Worm (Caenorhabditis elegans) whole organism, midembryonic: Measurements from ENCODE around the gene idpb-3.

Experiments used
- T22C8.4 ChIP-seq: fragments of 200-800 bp; sonication (Bioruptor generic); IDR thresholded peaks from 2 replicates; pipeline ENCODE4 v1.3.6; 2022; ENCODE audit warnings: missing genetic modification characterization, missing compliant biosample characterization
- cog-1 ChIP-seq: sonication (generic microtip); optimal IDR thresholded peaks from 2 replicates; lab custom pipeline; 2016; ENCODE audit warnings: missing genetic modification characterization, missing compliant biosample characterization
- flt-1 ChIP-seq: fragments of 200-800 bp; sonication (Bioruptor generic); IDR thresholded peaks from 2 replicates; pipeline ENCODE4 v1.3.6; 2022; ENCODE audit warnings: missing genetic modification characterization, missing compliant biosample characterization
- klf-2 ChIP-seq: fragments of 200-800 bp; sonication (Bioruptor generic); conservative IDR thresholded peaks from 2 replicates; pipeline ENCODE4 v1.3.6; 2022; ENCODE audit warnings: missing genetic modification reagents, missing genetic modification characterization, missing compliant biosample characterization
- med-1 ChIP-seq: sonication (generic microtip); optimal IDR thresholded peaks from 2 replicates; lab custom pipeline; 2017; ENCODE audit warnings: missing genetic modification characterization, mild to moderate bottlenecking, missing compliant biosample characterization, antibody characterized with exemption, missing genetic modification reagents; ENCODE audit not compliant: insufficient read depth
- ref-1 ChIP-seq: fragments of 200-800 bp; sonication (Bioruptor generic); conservative IDR thresholded peaks from 2 replicates; pipeline ENCODE4 v1.3.6; 2022; ENCODE audit warnings: missing genetic modification reagents, missing genetic modification characterization, missing compliant biosample characterization
- tab-1 ChIP-seq: fragments of 200-800 bp; sonication (Bioruptor generic); IDR thresholded peaks from 2 replicates; pipeline ENCODE4 v1.3.6; 2022; ENCODE audit warnings: missing genetic modification characterization, missing compliant biosample characterization
- ztf-23 ChIP-seq: fragments of 200-800 bp; sonication (Bioruptor generic); IDR thresholded peaks from 2 replicates; pipeline ENCODE4 v1.3.6; 2022; ENCODE audit warnings: missing genetic modification reagents, missing genetic modification characterization, missing compliant biosample characterization
- ztf-29 ChIP-seq: fragments of 200-800 bp; sonication (Bioruptor generic); IDR thresholded peaks from 2 replicates; pipeline ENCODE4 v1.3.6; 2022; ENCODE audit warnings: missing genetic modification reagents, missing genetic modification characterization, missing compliant biosample characterization

Gene idpb-3

ce11 chrII:5101701-5102100 is at the start of gene idpb-3, which contains the start of gene idpb-1:
idpb-3 (minus strand) TSS chrII:5101801.
idpb-1 (plus strand) TSS chrII:5101984.
- no peak for TF ChIP-seq ztf-29
- TF ChIP-seq T22C8.4 (GFP tag; lab: Robert Waterston, UW): no peak
- no peak for TF ChIP-seq med-1 (GFP tag; lab: Kevin White, UChicago)
- no peak for TF ChIP-seq flt-1
- no peak for TF ChIP-seq tab-1 (GFP tag; lab: Robert Waterston, UW)
- no peak for TF ChIP-seq ztf-23
- no peak for TF ChIP-seq ref-1
- TF ChIP-seq klf-2 (GFP tag; lab: Robert Waterston, UW): no peak
- no peak for TF ChIP-seq cog-1 (tag; lab: Kevin White, UChicago)

DNA sequence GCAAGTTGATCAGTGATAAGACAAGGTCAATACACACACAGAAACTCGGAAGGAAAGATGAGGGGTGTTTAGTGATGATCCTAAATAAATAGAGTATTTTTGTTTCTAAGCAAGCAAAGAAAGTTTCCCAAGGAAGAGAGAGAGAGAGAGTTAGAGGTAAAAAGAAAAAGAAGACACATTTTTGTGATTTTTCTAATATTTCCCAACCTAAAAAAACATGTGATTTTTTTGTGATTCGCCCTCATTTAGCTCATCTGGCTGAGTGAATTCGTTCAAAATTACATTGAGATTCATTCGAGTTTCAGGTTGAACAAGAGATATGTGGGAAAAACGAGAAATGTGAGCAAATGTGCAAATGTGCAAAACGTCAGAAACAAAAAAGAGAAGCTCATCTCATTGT is 49.2 kb upstream of the idpb-3 start, which contains the start of gene srb-16:
TSS of gene srb-16 (minus strand) at position 101 of the 400 bp plus-strand sequence.
- TF ChIP-seq ref-1 (no peak), cog-1 (tag; lab: Kevin White, UChicago) (no peak), ztf-29 (no peak), T22C8.4 (GFP tag; lab: Robert Waterston, UW) (no peak), tab-1 (GFP tag; lab: Robert Waterston, UW) (no peak), ztf-23 (no peak), flt-1 (no peak), klf-2 (GFP tag; lab: Robert Waterston, UW) (no peak), med-1 (GFP tag; lab: Kevin White, UChicago) (no peak)

DNA sequence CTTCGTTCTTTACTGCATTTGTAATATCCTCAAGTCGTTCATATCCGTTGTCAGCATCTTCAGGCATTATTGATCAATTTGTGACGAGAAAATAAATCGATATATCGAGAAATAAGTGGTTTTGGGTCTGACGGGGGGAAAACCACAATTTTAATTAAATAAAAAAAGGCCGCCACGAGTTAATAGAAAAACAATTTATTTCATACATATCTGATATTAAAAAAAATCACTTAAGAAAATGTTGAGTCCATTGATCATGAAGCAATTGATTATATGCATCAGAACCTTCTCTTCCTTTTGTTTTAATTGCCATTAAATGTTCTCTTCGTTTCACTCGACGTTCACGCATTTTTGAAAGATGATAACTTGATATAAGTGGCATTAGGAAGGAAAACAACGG is 46.7 kb upstream of the idpb-3 start, which contains the start of gene F58A6.5:
TSS of gene F58A6.5 (minus strand) at position 101 of the 400 bp plus-strand sequence.
- no peak for TF ChIP-seq cog-1 (tag; lab: Kevin White, UChicago)
- no peak for TF ChIP-seq T22C8.4 (GFP tag; lab: Robert Waterston, UW)
- TF ChIP-seq ref-1: no peak

DNA sequence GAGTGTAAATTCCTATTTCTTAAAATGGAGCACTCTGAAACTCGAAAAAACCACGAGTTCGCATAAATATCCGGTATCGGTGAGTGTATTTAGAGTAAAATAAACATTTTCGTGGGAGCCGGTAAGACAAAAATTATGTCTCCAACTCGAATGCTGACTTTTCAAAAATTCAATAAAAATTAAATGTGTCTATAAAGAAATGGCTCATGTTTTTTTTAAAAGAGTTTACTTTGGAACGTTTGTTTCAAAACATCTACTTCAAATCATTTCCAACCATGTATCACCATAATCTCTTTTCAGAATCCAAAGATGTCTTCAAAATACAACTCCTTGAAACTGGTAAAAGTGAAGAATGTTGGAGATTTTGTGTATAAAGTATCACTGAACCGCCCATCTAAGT is 41.0 kb upstream of the idpb-3 start, which contains the start of gene F58A6.1:
TSS of gene F58A6.1 (plus strand) at position 301 of the 400 bp plus-strand sequence.
- no peak for TF ChIP-seq ztf-29
- TF ChIP-seq tab-1 (GFP tag; lab: Robert Waterston, UW): no peak
- TF ChIP-seq med-1 (GFP tag; lab: Kevin White, UChicago): no peak

DNA sequence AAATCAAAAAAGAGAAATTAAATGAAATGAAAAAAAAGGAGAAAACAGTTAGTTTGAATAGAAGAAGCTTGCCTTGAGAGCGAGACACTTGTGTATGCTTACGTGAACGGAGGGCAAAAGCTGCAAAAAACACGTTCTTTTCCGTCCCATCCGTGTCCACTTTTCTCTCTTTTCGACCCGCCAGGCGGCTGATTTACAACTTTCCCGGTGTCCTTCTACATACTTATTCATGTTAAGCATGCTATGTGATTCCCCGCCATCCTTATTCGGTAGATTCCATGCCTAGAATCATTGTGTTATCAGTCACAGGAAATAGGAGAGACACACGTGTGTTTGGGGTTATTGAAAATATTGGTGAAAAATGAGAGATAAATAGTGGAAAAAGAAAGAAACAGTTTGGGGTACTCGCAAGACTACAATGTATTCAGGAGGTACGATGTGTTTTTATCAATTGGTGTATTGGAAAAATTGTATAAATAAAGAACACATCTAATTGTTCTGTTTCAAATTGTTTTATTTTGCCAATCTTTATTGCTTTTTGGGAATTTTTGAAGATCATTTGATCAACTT is 40.4 kb upstream of the idpb-3 start, which contains the start of gene nas-29:
TSS of gene nas-29 (minus strand) at position 92 of the 570 bp plus-strand sequence.
- TF ChIP-seq tab-1 (GFP tag; lab: Robert Waterston, UW): no peak
- TF ChIP-seq ztf-23: no peak
- no peak for TF ChIP-seq ztf-29
- no peak for TF ChIP-seq T22C8.4 (GFP tag; lab: Robert Waterston, UW)
- TF ChIP-seq flt-1: no peak
- no peak for TF ChIP-seq klf-2 (GFP tag; lab: Robert Waterston, UW)
- no peak for TF ChIP-seq med-1 (GFP tag; lab: Kevin White, UChicago)
- no peak for TF ChIP-seq cog-1 (tag; lab: Kevin White, UChicago)
- TF ChIP-seq ref-1: no peak

DNA sequence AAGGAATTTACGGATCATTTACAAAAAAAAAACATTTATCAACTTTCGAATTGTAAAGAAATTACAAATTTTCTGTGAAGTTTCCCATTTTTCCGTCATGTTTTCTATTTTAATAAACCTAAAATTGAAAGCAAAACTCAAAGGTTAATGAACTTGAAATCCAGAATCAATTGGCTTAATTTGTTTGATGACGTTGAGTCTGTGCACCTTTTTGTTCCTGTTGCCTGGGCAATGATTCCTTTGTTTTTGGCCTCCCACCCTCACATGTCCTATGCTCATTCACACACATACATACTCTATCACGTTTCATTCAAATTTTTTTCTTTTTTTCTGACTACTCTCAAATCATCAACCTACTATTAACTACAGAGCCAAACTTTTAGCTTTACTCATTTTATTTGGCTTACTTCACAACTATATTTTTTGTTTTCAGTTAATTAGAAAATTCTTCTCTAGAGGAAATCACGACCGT is 34.7 kb upstream of the idpb-3 start, which contains the start of gene F58A6.2:
TSS of gene F58A6.2 (plus strand) at position 422 of the 472 bp plus-strand sequence.
- no peak for TF ChIP-seq ztf-29
- TF ChIP-seq tab-1 (GFP tag; lab: Robert Waterston, UW): no peak
- no peak for TF ChIP-seq klf-2 (GFP tag; lab: Robert Waterston, UW)
- TF ChIP-seq med-1 (GFP tag; lab: Kevin White, UChicago): no peak

ce11 chrII:5131800-5132199 is 30.2 kb upstream of the idpb-3 start:
- TF ChIP-seq cog-1 (tag; lab: Kevin White, UChicago) (no peak), T22C8.4 (GFP tag; lab: Robert Waterston, UW) (no peak), ztf-23 (no peak), tab-1 (GFP tag; lab: Robert Waterston, UW) (no peak), ref-1 (no peak)

DNA sequence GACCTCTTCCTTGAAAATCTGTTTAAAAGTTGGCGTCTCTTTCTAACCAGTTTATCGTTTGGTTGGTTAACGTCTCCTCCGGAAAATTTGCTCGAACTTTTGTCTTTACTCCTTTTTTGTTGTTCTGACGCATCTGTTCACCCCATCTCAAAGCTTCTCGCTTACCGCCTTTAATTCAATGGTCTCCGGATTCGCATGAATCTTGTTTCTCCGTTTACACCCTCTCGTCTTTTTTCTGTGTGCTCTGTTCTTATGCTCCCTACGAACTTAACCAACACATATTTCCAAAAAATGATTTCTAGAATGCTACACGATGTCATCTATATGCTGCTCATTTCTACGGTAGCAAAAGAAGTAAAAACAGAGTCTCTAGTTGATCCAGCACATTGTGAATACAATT is 28.5 kb upstream of the idpb-3 start, which contains the start of gene lgc-56:
TSS of gene lgc-56 (plus strand) at position 301 of the 400 bp plus-strand sequence.
- no peak for TF ChIP-seq tab-1 (GFP tag; lab: Robert Waterston, UW)
- TF ChIP-seq ztf-29: no peak
- no peak for TF ChIP-seq cog-1 (tag; lab: Kevin White, UChicago)
- no peak for TF ChIP-seq flt-1
- no peak for TF ChIP-seq ztf-23
- no peak for TF ChIP-seq T22C8.4 (GFP tag; lab: Robert Waterston, UW)
- no peak for TF ChIP-seq klf-2 (GFP tag; lab: Robert Waterston, UW)
- TF ChIP-seq ref-1: no peak
- no peak for TF ChIP-seq med-1 (GFP tag; lab: Kevin White, UChicago)

DNA sequence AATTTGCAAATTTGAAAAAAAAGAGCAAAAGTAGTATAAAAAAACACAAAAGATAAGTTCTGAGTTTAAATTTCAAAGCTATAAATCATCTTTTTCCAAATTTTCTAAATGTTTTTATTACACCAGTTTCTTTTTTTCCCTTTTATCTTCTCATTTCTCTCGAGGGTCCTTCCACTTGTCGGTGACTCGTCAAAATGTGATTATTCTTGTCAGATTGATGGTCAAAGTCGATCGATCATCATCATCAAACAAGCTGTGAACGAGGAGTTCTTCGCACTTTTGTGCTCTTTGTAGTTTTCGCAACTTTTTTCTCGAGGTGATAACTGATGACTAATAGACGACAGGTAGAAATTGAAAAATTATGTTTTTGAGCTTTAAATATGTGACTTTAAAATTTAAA is 19.0 kb upstream of the idpb-3 start:
- TF ChIP-seq flt-1 (no peak), tab-1 (GFP tag; lab: Robert Waterston, UW) (no peak)

DNA sequence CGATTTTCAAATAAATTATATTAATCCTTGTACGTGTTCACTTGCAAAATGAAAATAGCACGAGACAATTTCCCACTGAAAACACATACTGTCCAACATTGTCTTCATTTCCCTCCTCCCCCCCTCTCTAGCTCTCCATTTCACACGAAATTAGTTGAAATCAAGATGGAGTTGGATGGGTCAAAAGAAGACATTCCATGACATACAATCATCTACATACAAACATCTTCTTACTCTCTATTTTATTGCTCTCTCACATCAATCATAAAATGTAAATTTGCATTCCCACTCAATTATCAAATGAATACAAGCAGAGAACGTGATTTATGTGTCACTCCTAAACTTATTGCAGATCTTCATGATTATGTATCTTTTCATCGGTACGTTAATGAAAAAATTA is 14.1 kb upstream of the idpb-3 start, which contains the start of gene srsy-1:
TSS of gene srsy-1 (plus strand) at position 301 of the 400 bp plus-strand sequence.
- no peak for TF ChIP-seq T22C8.4 (GFP tag; lab: Robert Waterston, UW)
- no peak for TF ChIP-seq cog-1 (tag; lab: Kevin White, UChicago)
- TF ChIP-seq ztf-23: no peak
- TF ChIP-seq ref-1: no peak
- TF ChIP-seq klf-2 (GFP tag; lab: Robert Waterston, UW): no peak
- TF ChIP-seq tab-1 (GFP tag; lab: Robert Waterston, UW): no peak
- TF ChIP-seq ztf-29: no peak
- no peak for TF ChIP-seq med-1 (GFP tag; lab: Kevin White, UChicago)
- no peak for TF ChIP-seq flt-1
